Fruit fly (Drosophila melanogaster) whole organism, wandering third instar larva: ENCODE measurements around the gene beta4GalNAcTB.

Experiments used
- Dfd ChIP-seq: fragments of >200 bp; optimal IDR thresholded peaks from 2 replicates; lab custom pipeline; 2017; ENCODE audit warnings: missing biosample characterization, missing genetic modification characterization
- fru ChIP-seq: fragments of 200-800 bp; sonication (Bioruptor generic); optimal IDR thresholded peaks from 3 replicates; lab custom pipeline; 2016; ENCODE audit warnings: missing biosample characterization, mild to moderate bottlenecking, missing genetic modification characterization

DNA sequence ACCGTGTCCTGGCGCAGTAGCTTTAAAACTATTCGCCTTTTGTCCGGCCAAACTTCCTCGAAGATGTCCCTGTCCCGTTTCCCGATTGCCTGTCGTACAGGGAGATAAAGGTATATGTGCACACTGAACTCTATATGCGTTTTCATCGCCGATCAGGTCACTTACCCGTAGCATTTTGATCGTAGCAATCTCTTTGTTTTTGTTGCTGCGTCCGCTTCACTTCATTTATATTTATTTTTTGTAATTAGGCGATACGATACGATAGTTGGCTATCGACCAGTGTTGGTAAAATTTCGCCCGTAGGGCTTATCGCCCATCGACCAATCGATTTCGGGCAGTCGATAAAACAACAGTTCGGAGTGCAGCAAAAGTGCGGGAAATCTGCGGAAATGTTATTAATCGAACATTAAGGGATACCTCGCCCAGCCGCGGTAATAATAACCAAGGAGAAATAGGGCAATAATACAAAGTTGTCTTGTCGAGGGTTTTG lies 29.0 kb upstream of the beta4GalNAcTB start, which contains the start of the genes Cul5 and Bicra:
- no peak for TF ChIP-seq fru
- no peak for TF ChIP-seq Dfd (GFP tag; lab: Kevin White, UChicago)
